Worm (Caenorhabditis elegans) whole organism, L3 larva: Measurements from ENCODE around the gene hipr-1.

Experiments
- R02D3.7 ChIP-seq: fragments of 150-350 bp; optimal IDR thresholded peaks from 2 replicates; lab custom pipeline; 2014; ENCODE audit warnings: missing biosample characterization, missing genetic modification characterization
- ZK546.5 ChIP-seq: sonication (generic microtip); optimal IDR thresholded peaks from 2 replicates; lab custom pipeline; 2017; ENCODE audit warnings: missing biosample characterization, missing genetic modification characterization
- aly-2 ChIP-seq: fragments of 150-350 bp; optimal IDR thresholded peaks from 2 replicates; lab custom pipeline; 2014; ENCODE audit warnings: missing biosample characterization, missing genetic modification characterization
- ama-1 ChIP-seq: fragments of 150-350 bp; optimal IDR thresholded peaks from 2 replicates; lab custom pipeline; 2018
- ceh-16 ChIP-seq: sonication (generic microtip); optimal IDR thresholded peaks from 2 replicates; lab custom pipeline; 2017; ENCODE audit warnings: missing biosample characterization, missing genetic modification characterization
- ceh-28 ChIP-seq: fragments of 150-350 bp; optimal IDR thresholded peaks from 2 replicates; lab custom pipeline; 2014; ENCODE audit warnings: missing biosample characterization, missing genetic modification reagents, missing genetic modification characterization
- ceh-82 ChIP-seq: fragments of 150-350 bp; optimal IDR thresholded peaks from 2 replicates; lab custom pipeline; 2014; ENCODE audit warnings: missing biosample characterization, missing genetic modification characterization
- ceh-9 ChIP-seq: sonication (generic microtip); optimal IDR thresholded peaks from 2 replicates; lab custom pipeline; 2018; ENCODE audit warnings: missing biosample characterization, missing genetic modification characterization
- daf-12 ChIP-seq: fragments of 150-350 bp; optimal IDR thresholded peaks from 2 replicates; lab custom pipeline; 2014; ENCODE audit warnings: missing biosample characterization, missing genetic modification reagents, missing genetic modification characterization
- egl-27 ChIP-seq: sonication (generic microtip); optimal IDR thresholded peaks from 4 replicates; lab custom pipeline; 2017; ENCODE audit warnings: missing biosample characterization, missing genetic modification reagents, missing genetic modification characterization
- egl-5 ChIP-seq: fragments of 150-350 bp; optimal IDR thresholded peaks from 2 replicates; lab custom pipeline; 2017; ENCODE audit warnings: missing biosample characterization, missing genetic modification reagents, missing genetic modification characterization, inconsistent platforms
- elt-1 ChIP-seq: fragments of 150-350 bp; optimal IDR thresholded peaks from 2 replicates; lab custom pipeline; 2014; ENCODE audit warnings: missing biosample characterization, missing genetic modification characterization
- elt-2 ChIP-seq: sonication (generic microtip); optimal IDR thresholded peaks from 2 replicates; lab custom pipeline; 2016; ENCODE audit warnings: missing genetic modification reagents, mild to moderate bottlenecking, missing genetic modification characterization, missing compliant biosample characterization
- elt-3 ChIP-seq, 3 experiments: fragments of 150-350 bp in 1 of 3; sonication (generic microtip) in 2 of 3; optimal IDR thresholded peaks; 2 replicates in 2 of 3; 4 replicates in 1 of 3; lab custom pipeline; 2014 to 2017; ENCODE audit warnings: missing biosample characterization in 3 of 3, missing genetic modification characterization in 3 of 3
- eor-1 ChIP-seq, 2 experiments: fragments of 150-350 bp; optimal IDR thresholded peaks; 2 replicates each; lab custom pipeline; 2014 to 2018; ENCODE audit warnings: missing biosample characterization in 2 of 2, missing genetic modification characterization in 2 of 2
- fkh-10 ChIP-seq: sonication (generic microtip); optimal IDR thresholded peaks from 2 replicates; lab custom pipeline; 2017; ENCODE audit warnings: missing biosample characterization, missing genetic modification reagents, missing genetic modification characterization
- fkh-2 ChIP-seq: fragments of 150-350 bp; optimal IDR thresholded peaks from 2 replicates; lab custom pipeline; 2014; ENCODE audit warnings: missing biosample characterization, missing genetic modification reagents, missing genetic modification characterization
- fos-1 ChIP-seq: fragments of 150-350 bp; optimal IDR thresholded peaks from 2 replicates; lab custom pipeline; 2014; ENCODE audit warnings: missing biosample characterization, missing genetic modification characterization
- hmg-11 ChIP-seq: sonication (generic microtip); optimal IDR thresholded peaks from 2 replicates; lab custom pipeline; 2016; ENCODE audit warnings: missing genetic modification characterization, missing compliant biosample characterization
- jun-1 ChIP-seq: fragments of 150-350 bp; optimal IDR thresholded peaks from 2 replicates; lab custom pipeline; 2014; ENCODE audit warnings: missing biosample characterization, missing genetic modification reagents, missing genetic modification characterization
- lin-15B ChIP-seq: fragments of 150-350 bp; optimal IDR thresholded peaks from 2 replicates; lab custom pipeline; 2014; ENCODE audit warnings: missing biosample characterization, missing genetic modification characterization
- lin-39 ChIP-seq: fragments of 150-350 bp; optimal IDR thresholded peaks from 2 replicates; lab custom pipeline; 2018; ENCODE audit warnings: missing biosample characterization, missing genetic modification reagents, missing genetic modification characterization
- lsy-12 ChIP-seq: sonication (generic microtip); optimal IDR thresholded peaks from 2 replicates; lab custom pipeline; 2016; ENCODE audit warnings: mild to moderate bottlenecking, missing genetic modification characterization, missing compliant biosample characterization
- mdl-1 ChIP-seq: fragments of 150-350 bp; optimal IDR thresholded peaks from 2 replicates; lab custom pipeline; 2014; ENCODE audit warnings: missing biosample characterization, missing genetic modification characterization
- mml-1 ChIP-seq: fragments of 150-350 bp; sonication (generic microtip); optimal IDR thresholded peaks from 3 replicates; lab custom pipeline; 2014; ENCODE audit warnings: missing biosample characterization, missing genetic modification characterization
- nfya-1 ChIP-seq: sonication (generic microtip); optimal IDR thresholded peaks from 2 replicates; lab custom pipeline; 2017; ENCODE audit warnings: missing genetic modification characterization, mild to moderate bottlenecking, missing compliant biosample characterization, antibody characterized with exemption, moderate library complexity; ENCODE audit not compliant: insufficient read depth
- nhr-11 ChIP-seq: fragments of 150-350 bp; optimal IDR thresholded peaks from 2 replicates; lab custom pipeline; 2014; ENCODE audit warnings: missing biosample characterization, missing genetic modification characterization
- nhr-12 ChIP-seq: fragments of 150-350 bp; optimal IDR thresholded peaks from 2 replicates; lab custom pipeline; 2014; ENCODE audit warnings: missing biosample characterization, missing genetic modification characterization
- nhr-23 ChIP-seq: fragments of 150-350 bp; optimal IDR thresholded peaks from 2 replicates; lab custom pipeline; 2014; ENCODE audit warnings: missing biosample characterization, missing genetic modification reagents, missing genetic modification characterization
- nhr-237 ChIP-seq: fragments of 150-350 bp; optimal IDR thresholded peaks from 2 replicates; lab custom pipeline; 2014; ENCODE audit warnings: missing biosample characterization, missing genetic modification characterization
- nhr-25 ChIP-seq: sonication (generic microtip); optimal IDR thresholded peaks from 2 replicates; lab custom pipeline; 2017; ENCODE audit warnings: missing biosample characterization, missing genetic modification characterization
- nhr-28 ChIP-seq: fragments of 150-350 bp; optimal IDR thresholded peaks from 2 replicates; lab custom pipeline; 2014; ENCODE audit warnings: missing biosample characterization, missing genetic modification characterization
- nhr-43 ChIP-seq: sonication (generic microtip); optimal IDR thresholded peaks from 2 replicates; lab custom pipeline; 2016; ENCODE audit warnings: mild to moderate bottlenecking, missing genetic modification characterization, missing compliant biosample characterization; ENCODE audit not compliant: poor library complexity, severe bottlenecking
- nhr-67 ChIP-seq: fragments of 150-350 bp; optimal IDR thresholded peaks from 2 replicates; lab custom pipeline; 2014; ENCODE audit warnings: missing biosample characterization, missing genetic modification characterization
- nhr-76 ChIP-seq: fragments of 150-350 bp; sonication (generic microtip); optimal IDR thresholded peaks from 5 replicates; lab custom pipeline; 2014; ENCODE audit warnings: missing biosample characterization, missing genetic modification characterization
- nhr-77 ChIP-seq: fragments of 150-350 bp; optimal IDR thresholded peaks from 2 replicates; lab custom pipeline; 2014; ENCODE audit warnings: missing biosample characterization, missing genetic modification characterization
- pha-4 ChIP-seq: fragments of 150-350 bp; optimal IDR thresholded peaks from 2 replicates; lab custom pipeline; 2014; ENCODE audit warnings: missing biosample characterization, missing genetic modification reagents, missing genetic modification characterization
- pqm-1 ChIP-seq: fragments of 150-350 bp; optimal IDR thresholded peaks from 2 replicates; lab custom pipeline; 2017; ENCODE audit warnings: missing biosample characterization, missing genetic modification characterization, inconsistent platforms
- sea-2 ChIP-seq: fragments of 150-350 bp; sonication (generic microtip); optimal IDR thresholded peaks from 4 replicates; lab custom pipeline; 2014; ENCODE audit warnings: missing biosample characterization, missing genetic modification reagents, missing genetic modification characterization
- skn-1 ChIP-seq: fragments of 150-350 bp; optimal IDR thresholded peaks from 2 replicates; lab custom pipeline; 2014; ENCODE audit warnings: missing biosample characterization, missing genetic modification characterization
- snpc-4 ChIP-seq: fragments of 150-350 bp; optimal IDR thresholded peaks from 2 replicates; lab custom pipeline; 2014; ENCODE audit warnings: missing biosample characterization, missing genetic modification characterization
- tbx-2 ChIP-seq: sonication (generic microtip); optimal IDR thresholded peaks from 2 replicates; lab custom pipeline; 2016; ENCODE audit warnings: mild to moderate bottlenecking, missing genetic modification characterization, missing compliant biosample characterization
- unc-39 ChIP-seq: sonication (generic microtip); optimal IDR thresholded peaks from 4 replicates; lab custom pipeline; 2017; ENCODE audit warnings: missing biosample characterization, missing genetic modification characterization
- unc-62 ChIP-seq: fragments of 150-350 bp; sonication (generic microtip); optimal IDR thresholded peaks from 4 replicates; lab custom pipeline; 2014; ENCODE audit warnings: missing biosample characterization, missing genetic modification reagents, missing genetic modification characterization
- zag-1 ChIP-seq: fragments of 150-350 bp; optimal IDR thresholded peaks from 2 replicates; lab custom pipeline; 2014; ENCODE audit warnings: missing biosample characterization, missing genetic modification characterization
- ztf-11 ChIP-seq: fragments of 150-350 bp; optimal IDR thresholded peaks from 2 replicates; lab custom pipeline; 2014; ENCODE audit warnings: missing biosample characterization, missing genetic modification characterization
- ztf-4 ChIP-seq: fragments of 150-350 bp; optimal IDR thresholded peaks from 2 replicates; lab custom pipeline; 2014; ENCODE audit warnings: missing biosample characterization, missing genetic modification characterization

The hipr-1 gene

DNA sequence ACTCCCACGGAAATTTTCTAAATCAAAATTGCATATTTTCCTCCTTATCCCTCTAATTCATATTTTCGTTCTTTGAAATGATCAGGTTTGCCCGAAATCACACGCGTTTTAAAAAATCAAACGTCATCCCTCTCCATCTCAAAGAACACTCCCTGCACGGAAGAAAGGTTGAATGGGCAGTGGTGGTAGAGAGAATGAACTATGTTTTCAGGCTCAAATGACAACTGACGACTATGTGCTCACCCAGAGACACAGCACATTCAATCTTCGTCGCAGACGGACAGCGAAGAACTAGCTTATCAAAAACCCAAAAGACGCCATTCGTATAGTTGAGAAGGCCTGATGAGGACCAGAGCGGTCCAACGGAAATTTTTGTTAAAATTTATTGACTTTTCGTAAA lies 19.8 kb downstream of the hipr-1 start:
- TF ChIP-seq egl-5 (tag; lab: Kevin White, UChicago) (peak; percentile 26), ztf-4 (tag; lab: Kevin White, UChicago) (no peak), nfya-1 (tag; lab: Kevin White, UChicago) (peak; percentile 46)

DNA sequence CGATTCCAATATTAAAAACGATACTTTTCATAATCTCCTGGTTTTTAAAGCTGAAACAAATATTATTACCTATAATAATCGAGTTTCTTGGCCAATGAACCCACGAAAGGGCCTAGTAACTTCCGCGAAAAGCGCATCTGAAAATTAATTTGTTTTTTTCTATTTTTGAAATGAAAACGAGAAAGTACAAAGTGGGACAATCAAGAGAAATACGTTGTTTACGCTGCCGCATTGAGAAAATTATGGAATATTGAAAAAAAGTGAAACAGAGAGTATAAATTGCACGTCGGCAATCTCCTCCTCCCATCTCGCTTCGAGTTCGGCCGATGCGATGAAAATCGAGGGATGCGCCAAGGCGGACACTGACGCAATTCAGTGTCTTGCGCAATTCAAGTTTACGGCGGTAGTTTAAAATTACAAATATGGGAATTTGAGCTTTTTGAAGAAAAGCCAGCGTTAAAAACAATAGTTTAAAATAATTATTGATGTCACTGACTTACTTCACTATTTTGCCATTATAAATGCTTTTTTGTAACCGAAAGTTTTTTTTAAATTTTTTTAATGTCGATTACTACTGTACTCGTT lies 21.4 kb downstream of the hipr-1 start, which contains the start of gene pdhk-2:
pdhk-2 (minus strand) TSS at position 137 of the 585 bp plus-strand sequence.
- peak; percentile 10 for TF ChIP-seq zag-1 (tag; lab: Kevin White, UChicago)
- TF ChIP-seq pha-4 (tag; lab: Kevin White, UChicago) = peak; percentile 97
- TF ChIP-seq egl-27 (tag; lab: Kevin White, UChicago) = peak; percentile 63
- no peak for TF ChIP-seq fkh-2 (tag; lab: Kevin White, UChicago)
- TF ChIP-seq ama-1 (lab: Kevin White, UChicago) = peak; percentile 57
- peak; percentile 92 for TF ChIP-seq hmg-11 (tag; lab: Kevin White, UChicago)
- TF ChIP-seq nhr-67 = no peak
- TF ChIP-seq pqm-1 = peak; percentile 71
- TF ChIP-seq aly-2 (tag; lab: Kevin White, UChicago) = peak; percentile 36
- no peak for TF ChIP-seq daf-12
- peak; percentile 88 for TF ChIP-seq R02D3.7
- peak; percentile 91 for TF ChIP-seq nhr-25
- peak; percentile 82 for TF ChIP-seq ceh-28
- TF ChIP-seq jun-1 (tag; lab: Kevin White, UChicago) = peak; percentile 88
- no peak for TF ChIP-seq nhr-12 (tag; lab: Kevin White, UChicago)
- TF ChIP-seq ceh-9 = no peak
- TF ChIP-seq unc-39 (tag; lab: Kevin White, UChicago) = no peak
- TF ChIP-seq sea-2 (GFP tag; lab: Kevin White, UChicago) = no peak
- TF ChIP-seq nhr-23 (tag; lab: Kevin White, UChicago) = peak; percentile 94
- peak; percentile 80 for TF ChIP-seq elt-2 (tag; lab: Kevin White, UChicago)
- TF ChIP-seq skn-1 = peak; percentile 95
- TF ChIP-seq mml-1 (tag; lab: Kevin White, UChicago) = no peak
- TF ChIP-seq eor-1 (tag; optimal IDR thresholded peaks at IDR 0.05; lab: Kevin White, UChicago) = no peak
- TF ChIP-seq fkh-10 (GFP tag; lab: Kevin White, UChicago) = peak; percentile 66
- TF ChIP-seq egl-5 (tag; lab: Kevin White, UChicago) = peak; percentile 75
- TF ChIP-seq snpc-4 = peak; percentile 79
- TF ChIP-seq nhr-77 (tag; lab: Kevin White, UChicago) = peak; percentile 24
- no peak for TF ChIP-seq ZK546.5
- TF ChIP-seq elt-1 (tag; lab: Kevin White, UChicago) = peak; percentile 72
- TF ChIP-seq elt-3 (tag; optimal IDR thresholded peaks at IDR 0.05; lab: Kevin White, UChicago) = no peak
- TF ChIP-seq nhr-43 (tag; lab: Kevin White, UChicago) = peak; percentile 96
- TF ChIP-seq ceh-82 (tag; lab: Kevin White, UChicago) = peak; percentile 78
- peak; percentile 91 for TF ChIP-seq lsy-12 (tag; lab: Kevin White, UChicago)
- TF ChIP-seq nhr-237 (tag; lab: Kevin White, UChicago) = no peak
- no peak for TF ChIP-seq ztf-11
- TF ChIP-seq lin-39 (tag; lab: Kevin White, UChicago) = peak; percentile 89
- TF ChIP-seq unc-62 (GFP tag; lab: Kevin White, UChicago) = peak; percentile 73
- peak; percentile 7 for TF ChIP-seq nhr-28 (tag; lab: Kevin White, UChicago)
- TF ChIP-seq nhr-11 (tag; lab: Kevin White, UChicago) = peak; percentile 46
- TF ChIP-seq nhr-76 (tag; lab: Kevin White, UChicago) = no peak
- TF ChIP-seq mdl-1 (tag; lab: Kevin White, UChicago) = peak; percentile 48
- TF ChIP-seq tbx-2 (tag; lab: Kevin White, UChicago) = peak; percentile 88
- TF ChIP-seq lin-15B (tag; lab: Kevin White, UChicago) = peak; percentile 95
- peak; percentile 92 for TF ChIP-seq nfya-1 (tag; lab: Kevin White, UChicago)
- no peak for TF ChIP-seq fos-1 (tag; lab: Kevin White, UChicago)
- TF ChIP-seq ztf-4 (tag; lab: Kevin White, UChicago) = peak; percentile 40
- peak; percentile 32 for TF ChIP-seq ceh-16 (tag; lab: Kevin White, UChicago)
- TF ChIP-seq, all 47 proteins: peak for 32
